Worm (Caenorhabditis elegans) whole organism, L2 larva: Measurements from ENCODE around the gene fbxc-14.

Experiments used
- C34F6.9 ChIP-seq: fragments of 150-350 bp; optimal IDR thresholded peaks from 2 replicates; lab custom pipeline; 2014; ENCODE audit warnings: missing biosample characterization, missing genetic modification characterization
- F13H6.1 ChIP-seq: sonication (generic microtip); optimal IDR thresholded peaks from 2 replicates; lab custom pipeline; 2016; ENCODE audit warnings: missing genetic modification characterization, missing compliant biosample characterization
- R02D3.7 ChIP-seq: fragments of 150-350 bp; optimal IDR thresholded peaks from 2 replicates; lab custom pipeline; 2014; ENCODE audit warnings: missing biosample characterization, missing genetic modification characterization
- Y55F3AM.14 ChIP-seq: fragments of 200-800 bp; sonication (Bioruptor generic); optimal IDR thresholded peaks from 2 replicates; lab custom pipeline; 2018; ENCODE audit warnings: mild to moderate bottlenecking, missing genetic modification characterization, missing compliant biosample characterization
- ZK546.5 ChIP-seq: sonication (generic microtip); optimal IDR thresholded peaks from 2 replicates; lab custom pipeline; 2017; ENCODE audit warnings: missing biosample characterization, missing genetic modification characterization
- alr-1 ChIP-seq: fragments of 150-350 bp; optimal IDR thresholded peaks from 2 replicates; lab custom pipeline; 2014; ENCODE audit warnings: missing biosample characterization, missing genetic modification characterization
- aly-2 ChIP-seq: fragments of 150-350 bp; optimal IDR thresholded peaks from 2 replicates; lab custom pipeline; 2014; ENCODE audit warnings: missing biosample characterization, missing genetic modification characterization
- ama-1 ChIP-seq: fragments of 150-350 bp; optimal IDR thresholded peaks from 2 replicates; lab custom pipeline; 2018; ENCODE audit warnings: inconsistent platforms
- blmp-1 ChIP-seq: sonication (generic microtip); optimal IDR thresholded peaks from 2 replicates; lab custom pipeline; 2017; ENCODE audit warnings: missing genetic modification characterization, mild to moderate bottlenecking, missing compliant biosample characterization, antibody characterized with exemption, moderate library complexity; ENCODE audit not compliant: insufficient read depth
- ceh-16 ChIP-seq: fragments of 150-350 bp; optimal IDR thresholded peaks from 2 replicates; lab custom pipeline; 2014; ENCODE audit warnings: missing biosample characterization, missing genetic modification characterization
- ceh-82 ChIP-seq: fragments of 150-350 bp; optimal IDR thresholded peaks from 2 replicates; lab custom pipeline; 2014; ENCODE audit warnings: missing biosample characterization, missing genetic modification characterization
- dmd-4 ChIP-seq: sonication (generic microtip); optimal IDR thresholded peaks from 2 replicates; lab custom pipeline; 2017; ENCODE audit warnings: missing biosample characterization, missing genetic modification characterization
- elt-1 ChIP-seq: fragments of 150-350 bp; optimal IDR thresholded peaks from 2 replicates; lab custom pipeline; 2014; ENCODE audit warnings: missing biosample characterization, missing genetic modification characterization
- fos-1 ChIP-seq: fragments of 150-350 bp; optimal IDR thresholded peaks from 2 replicates; lab custom pipeline; 2014; ENCODE audit warnings: missing biosample characterization, missing genetic modification characterization
- gmeb-1 ChIP-seq: fragments of 150-350 bp; optimal IDR thresholded peaks from 2 replicates; lab custom pipeline; 2014; ENCODE audit warnings: missing biosample characterization, missing genetic modification characterization
- lin-11 ChIP-seq: fragments of 150-350 bp; sonication (generic microtip); optimal IDR thresholded peaks from 2 replicates; lab custom pipeline; 2014; ENCODE audit warnings: missing biosample characterization, missing genetic modification characterization, inconsistent platforms, mixed read lengths
- lin-13 ChIP-seq: fragments of 150-350 bp; optimal IDR thresholded peaks from 2 replicates; lab custom pipeline; 2014; ENCODE audit warnings: missing biosample characterization, missing genetic modification reagents, missing genetic modification characterization
- mab-5 ChIP-seq: fragments of 150-350 bp; optimal IDR thresholded peaks from 2 replicates; lab custom pipeline; 2014; ENCODE audit warnings: missing biosample characterization, missing genetic modification characterization
- mbf-1 ChIP-seq: sonication (generic microtip); optimal IDR thresholded peaks from 2 replicates; lab custom pipeline; 2017; ENCODE audit warnings: missing biosample characterization, missing genetic modification characterization
- mdl-1 ChIP-seq, 2 experiments: fragments of 150-350 bp in 1 of 2; sonication (generic microtip) in 1 of 2; optimal IDR thresholded peaks; 2 replicates each; lab custom pipeline; 2017; ENCODE audit warnings: missing biosample characterization in 2 of 2, missing genetic modification characterization in 2 of 2
- nhr-10 ChIP-seq: sonication (generic microtip); optimal IDR thresholded peaks from 2 replicates; lab custom pipeline; 2017; ENCODE audit warnings: missing biosample characterization, missing genetic modification characterization
- nhr-12 ChIP-seq: fragments of 150-350 bp; optimal IDR thresholded peaks from 2 replicates; lab custom pipeline; 2014; ENCODE audit warnings: missing biosample characterization, missing genetic modification characterization
- nhr-21 ChIP-seq: fragments of 150-350 bp; optimal IDR thresholded peaks from 2 replicates; lab custom pipeline; 2014; ENCODE audit warnings: missing biosample characterization, missing genetic modification characterization
- nhr-23 ChIP-seq: fragments of 150-350 bp; optimal IDR thresholded peaks from 2 replicates; lab custom pipeline; 2014; ENCODE audit warnings: missing biosample characterization, missing genetic modification reagents, missing genetic modification characterization
- peb-1 ChIP-seq: fragments of 150-350 bp; optimal IDR thresholded peaks from 2 replicates; lab custom pipeline; 2014; ENCODE audit warnings: missing biosample characterization, missing genetic modification characterization
- skn-1 ChIP-seq: sonication (generic microtip); optimal IDR thresholded peaks from 2 replicates; lab custom pipeline; 2017; ENCODE audit warnings: missing biosample characterization, missing genetic modification characterization
- sma-9 ChIP-seq, 2 experiments: fragments of 150-350 bp in 1 of 2; sonication (generic microtip) in 1 of 2; optimal IDR thresholded peaks; 2 replicates each; lab custom pipeline; 2014 to 2016; ENCODE audit warnings: missing genetic modification characterization in 2 of 2, mild to moderate bottlenecking in 1 of 2, missing biosample characterization in 1 of 2, missing compliant biosample characterization in 1 of 2, missing genetic modification reagents in 1 of 2, moderate library complexity in 1 of 2
- unc-39 ChIP-seq: fragments of 150-350 bp; optimal IDR thresholded peaks from 2 replicates; lab custom pipeline; 2014; ENCODE audit warnings: missing biosample characterization, missing genetic modification characterization
- unc-55 ChIP-seq: fragments of 150-350 bp; sonication (generic microtip); optimal IDR thresholded peaks from 3 replicates; lab custom pipeline; 2014; ENCODE audit warnings: missing biosample characterization, missing genetic modification reagents, missing genetic modification characterization
- zag-1 ChIP-seq: fragments of 150-350 bp; optimal IDR thresholded peaks from 2 replicates; lab custom pipeline; 2014; ENCODE audit warnings: missing biosample characterization, missing genetic modification characterization
- ztf-1 ChIP-seq: fragments of 200-800 bp; sonication (Bioruptor generic); conservative IDR thresholded peaks from 2 replicates; pipeline ENCODE4 v1.3.6; 2022; ENCODE audit warnings: missing genetic modification characterization, missing compliant biosample characterization
- ztf-4 ChIP-seq: fragments of 150-350 bp; optimal IDR thresholded peaks from 2 replicates; lab custom pipeline; 2014; ENCODE audit warnings: missing biosample characterization, missing genetic modification characterization

fbxc-14 gene

DNA sequence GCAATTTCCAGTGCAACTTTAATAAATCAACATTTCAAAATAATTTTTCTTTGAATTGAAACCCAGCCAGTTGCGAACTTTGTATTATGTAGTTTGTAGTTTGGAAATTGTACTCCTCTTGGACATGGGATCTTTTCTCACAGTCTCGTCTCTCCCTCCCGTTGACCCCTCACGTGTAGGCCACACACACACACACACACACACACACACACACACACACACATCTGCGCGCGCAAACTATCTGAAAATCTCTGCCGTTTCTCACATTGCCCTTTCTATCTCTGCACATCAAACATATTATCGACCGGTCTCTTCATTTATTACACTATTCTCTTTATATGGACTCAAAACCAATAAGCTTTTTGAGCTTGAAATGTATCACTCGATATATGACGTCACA lies 33.3 kb upstream of the fbxc-14 start, which contains the start of gene fbxc-36:
Gene fbxc-36, plus strand, starts transcription at position 205 of the 400 bp plus-strand sequence.
- TF ChIP-seq ZK546.5 (tag; lab: Kevin White, UChicago): no peak
- no peak for TF ChIP-seq zag-1 (tag; lab: Kevin White, UChicago)
- no peak for TF ChIP-seq ztf-1
- no peak for TF ChIP-seq ztf-4 (tag; lab: Kevin White, UChicago)
- no peak for TF ChIP-seq nhr-21 (tag; lab: Kevin White, UChicago)
- TF ChIP-seq ama-1 (lab: Kevin White, UChicago): no peak
- no peak for TF ChIP-seq nhr-12
- TF ChIP-seq alr-1 (tag; lab: Kevin White, UChicago): no peak
- TF ChIP-seq nhr-23: no peak
- TF ChIP-seq F13H6.1 (tag; lab: Kevin White, UChicago): no peak
- TF ChIP-seq blmp-1 (tag; lab: Kevin White, UChicago): no peak
- no peak for TF ChIP-seq lin-13 (GFP tag; lab: Kevin White, UChicago)

ce11 chrII:943773-944172 lies 30.3 kb upstream of the fbxc-14 start, which contains the start of gene clec-43:
Gene clec-43 (plus strand): TSS chrII:944066.
- TF ChIP-seq ceh-82 (tag; lab: Kevin White, UChicago): no peak
- peak; percentile 71 for TF ChIP-seq fos-1 (tag; lab: Kevin White, UChicago)
- TF ChIP-seq, all 48 proteins: peak for 1

DNA sequence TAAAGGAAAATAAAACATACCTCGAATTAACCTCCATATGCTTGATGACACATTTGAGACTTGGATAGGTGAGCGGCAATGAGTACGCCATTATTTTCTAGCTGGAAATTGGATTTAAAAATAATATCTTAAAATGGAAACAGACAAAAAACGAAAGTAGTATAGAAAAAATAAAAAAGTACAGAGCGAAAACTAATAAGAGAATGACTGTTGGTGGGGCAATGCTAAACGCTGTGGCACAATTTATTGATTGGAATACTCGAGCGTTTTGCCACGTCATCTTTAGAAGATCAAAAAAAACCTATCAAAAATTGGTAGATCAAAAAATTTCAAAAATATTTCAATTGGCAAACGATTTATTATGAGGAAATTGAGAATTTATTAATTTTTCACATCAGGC lies 26.0 kb upstream of the fbxc-14 start, which contains the start of gene fbxc-32:
Gene fbxc-32, minus strand, starts transcription at position 101 of the 400 bp plus-strand sequence.
- TF ChIP-seq alr-1 (tag; lab: Kevin White, UChicago): no peak
- TF ChIP-seq zag-1 (tag; lab: Kevin White, UChicago): no peak
- no peak for TF ChIP-seq aly-2 (tag; lab: Kevin White, UChicago)

ce11 chrII:950374-950773 lies 23.7 kb upstream of the fbxc-14 start:
- no peak for TF ChIP-seq mab-5 (tag; lab: Kevin White, UChicago)
- TF ChIP-seq ztf-4 (tag; lab: Kevin White, UChicago): no peak
- no peak for TF ChIP-seq zag-1 (tag; lab: Kevin White, UChicago)
- TF ChIP-seq ama-1 (lab: Kevin White, UChicago): no peak
- no peak for TF ChIP-seq mdl-1 (tag; optimal IDR thresholded peaks at IDR 0.05; lab: Kevin White, UChicago)
- peak; percentile 54 for TF ChIP-seq sma-9 (GFP tag; optimal IDR thresholded peaks at IDR 0.05; lab: Kevin White, UChicago)
- TF ChIP-seq sma-9 (tag; optimal IDR thresholded peaks at IDR 0.05; lab: Kevin White, UChicago): no peak
- TF ChIP-seq dmd-4 (tag; lab: Kevin White, UChicago): no peak
- TF ChIP-seq fos-1 (tag; lab: Kevin White, UChicago): no peak
- TF ChIP-seq unc-55: peak; percentile 33
- no peak for TF ChIP-seq mbf-1 (tag; lab: Kevin White, UChicago)
- TF ChIP-seq gmeb-1 (tag; lab: Kevin White, UChicago): no peak
- peak; percentile 34 for TF ChIP-seq C34F6.9 (tag; lab: Kevin White, UChicago)
- no peak for TF ChIP-seq Y55F3AM.14 (GFP tag; lab: Kevin White, UChicago)
- no peak for TF ChIP-seq nhr-10 (tag; lab: Kevin White, UChicago)
- no peak for TF ChIP-seq blmp-1 (tag; lab: Kevin White, UChicago)
- no peak for TF ChIP-seq lin-13 (GFP tag; lab: Kevin White, UChicago)

- no peak for TF ChIP-seq fos-1 (tag; lab: Kevin White, UChicago)
- no peak for TF ChIP-seq peb-1
- no peak for TF ChIP-seq C34F6.9 (tag; lab: Kevin White, UChicago)
- TF ChIP-seq mdl-1 (tag; optimal IDR thresholded peaks at IDR 0.05; lab: Kevin White, UChicago): no peak
- no peak for TF ChIP-seq lin-13 (GFP tag; lab: Kevin White, UChicago)
- TF ChIP-seq mab-5 (tag; lab: Kevin White, UChicago): no peak
- TF ChIP-seq F13H6.1 (tag; lab: Kevin White, UChicago): no peak
- TF ChIP-seq skn-1 (tag; lab: Kevin White, UChicago): no peak
- TF ChIP-seq ceh-16: no peak
- no peak for TF ChIP-seq blmp-1 (tag; lab: Kevin White, UChicago)
- no peak for TF ChIP-seq R02D3.7 (tag; lab: Kevin White, UChicago)
- no peak for TF ChIP-seq dmd-4 (tag; lab: Kevin White, UChicago)
- TF ChIP-seq unc-39: no peak
- TF ChIP-seq mbf-1 (tag; lab: Kevin White, UChicago): no peak
- no peak for TF ChIP-seq lin-11 (tag; lab: Kevin White, UChicago)
- TF ChIP-seq zag-1 (tag; lab: Kevin White, UChicago): no peak
- no peak for TF ChIP-seq elt-1 (tag; lab: Kevin White, UChicago)
Measured at ce11 chrII:953052-953451, 21.0 kb upstream of the fbxc-14 start.
